Fruit fly (Drosophila melanogaster): ENCODE measurements around the gene Rrp47.

dm6 chrX:15989631-15990030 is 44.9 kb downstream of the Rrp47 start:
- TF ChIP-seq h (optimal IDR thresholded peaks at IDR 0.05) (no peak), Myc (optimal IDR thresholded peaks at IDR 0.05) (no peak), Sin3A (optimal IDR thresholded peaks at IDR 0.05) (no peak), insv (optimal IDR thresholded peaks at IDR 0.05) (no peak), ttk (optimal IDR thresholded peaks at IDR 0.05) (no peak), psq (optimal IDR thresholded peaks at IDR 0.05) (no peak)

Measured in Kc167 (cell line).